Fruit fly (Drosophila melanogaster): ENCODE measurements around the gene bowl.

Gene bowl

DNA sequence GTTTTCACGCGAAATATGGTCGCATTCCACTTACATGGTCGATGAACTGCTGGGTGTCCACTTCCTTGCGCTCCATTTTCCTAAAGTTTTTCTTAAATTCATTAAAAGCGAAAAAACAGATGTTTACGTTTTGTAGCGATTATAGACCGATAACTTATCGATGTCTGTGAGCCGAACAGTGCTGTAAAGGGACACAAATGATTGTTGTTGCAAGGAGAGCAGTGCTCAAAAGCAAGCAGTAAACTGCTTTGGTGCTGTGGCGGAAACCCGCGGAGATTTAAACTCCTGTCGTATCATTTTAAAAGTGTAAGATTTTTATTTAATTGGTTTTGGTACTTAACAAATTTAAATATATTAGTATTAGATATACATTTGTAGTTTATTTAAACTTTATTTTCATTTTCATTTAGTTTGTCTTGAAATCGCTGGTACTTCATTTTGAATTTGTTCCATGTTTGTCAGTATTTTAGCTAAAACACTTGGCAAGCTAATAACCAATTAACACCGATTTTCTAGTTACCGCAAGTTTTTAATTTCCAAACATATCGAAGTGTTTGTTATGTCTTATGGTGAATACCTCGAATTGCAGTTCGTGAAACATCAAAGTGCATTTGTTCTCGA, 41.9 kb downstream of the bowl start, which contains the start of gene CG3407 (continued):
- TF ChIP-seq dysf (GFP tag; IDR thresholded peaks at IDR 0.05) (0 out of 3 replicates have a peak, but pooled peaks have one; percentile 19), gcm2 (GFP tag; optimal IDR thresholded peaks at IDR 0.05) (peak; percentile 28), CG17829 (tag; optimal IDR thresholded peaks at IDR 0.05) (peak; percentile 44), tna (GFP tag; IDR thresholded peaks at IDR 0.05; ENCODE audit: partially characterized antibody) (peak; percentile 57), crol (GFP tag; IDR thresholded peaks at IDR 0.05) (no peak), CG4730 (GFP tag; IDR thresholded peaks at IDR 0.05) (no peak), CG4404 (GFP tag; IDR thresholded peaks at IDR 0.05) (no peak), Lhr (GFP tag; optimal IDR thresholded peaks at IDR 0.05) (peak; percentile 81), CG12219 (GFP tag; optimal IDR thresholded peaks at IDR 0.05) (no peak), Lpt (GFP tag; optimal IDR thresholded peaks at IDR 0.05) (no peak), caup (GFP tag; optimal IDR thresholded peaks at IDR 0.05; ENCODE audit: severe bottlenecking) (no peak), toy (GFP tag; IDR thresholded peaks at IDR 0.05) (no peak), zen2 (GFP tag; IDR thresholded peaks at IDR 0.05; ENCODE audit: partially characterized antibody) (no peak; the same call in 2 of the 3 replicates), Antp (GFP tag; optimal IDR thresholded peaks at IDR 0.05) (peak; percentile 38), pnt (GFP tag; optimal IDR thresholded peaks at IDR 0.05) (peak; percentile 29), kni (GFP tag; optimal IDR thresholded peaks at IDR 0.05) (no peak), CG3407 (GFP tag; optimal IDR thresholded peaks at IDR 0.05) (peak; percentile 34), shn (GFP tag; optimal IDR thresholded peaks at IDR 0.05) (peak; percentile 59), CG12236 (GFP tag; optimal IDR thresholded peaks at IDR 0.05) (no peak), zen (tag; optimal IDR thresholded peaks at IDR 0.05) (peak; percentile 37), cg (GFP tag; optimal IDR thresholded peaks at IDR 0.05) (no peak), CG6683 (GFP tag; optimal IDR thresholded peaks at IDR 0.05) (no peak), Max (GFP tag; optimal IDR thresholded peaks at IDR 0.05) (no peak), CG14050 (GFP tag; IDR thresholded peaks at IDR 0.05) (no peak), chif (GFP tag; optimal IDR thresholded peaks at IDR 0.05) (peak; percentile 51 to 66), hth (optimal IDR thresholded peaks at IDR 0.05) (no peak), HLH3B (GFP tag; IDR thresholded peaks at IDR 0.05) (peak; percentile 36; the same call in 1 of the 2 replicates), phol (tag; optimal IDR thresholded peaks at IDR 0.05) (peak; percentile 48), CG6813 (GFP tag; optimal IDR thresholded peaks at IDR 0.05) (no peak), ase (GFP tag; IDR thresholded peaks at IDR 0.05) (no peak), luna (GFP tag; optimal IDR thresholded peaks at IDR 0.05) (no peak), NK7.1 (GFP tag; optimal IDR thresholded peaks at IDR 0.05) (no peak), CG6854 (GFP tag; optimal IDR thresholded peaks at IDR 0.05) (no peak), CG11695 (GFP tag; IDR thresholded peaks at IDR 0.05) (no peak), CG4424 (GFP tag; optimal IDR thresholded peaks at IDR 0.05) (peak; percentile 24), Nf-YA (GFP tag; IDR thresholded peaks at IDR 0.05) (no peak), gcm (GFP tag; optimal IDR thresholded peaks at IDR 0.05) (no peak), Meics (GFP tag; optimal IDR thresholded peaks at IDR 0.05) (no peak), bowl (GFP tag; IDR thresholded peaks at IDR 0.05) (no peak), CG17802 (tag; optimal IDR thresholded peaks at IDR 0.05) (no peak), CG14860 (GFP tag; IDR thresholded peaks at IDR 0.05; ENCODE audit: partially characterized antibody) (peak; percentile 16; the same call in 1 of the 3 replicates), CrebB (tag; optimal IDR thresholded peaks at IDR 0.05) (no peak), Hsf (GFP tag; optimal IDR thresholded peaks at IDR 0.05) (peak; percentile 43), CG15514 (GFP tag; optimal IDR thresholded peaks at IDR 0.05) (peak; percentile 49), rib (GFP tag; IDR thresholded peaks at IDR 0.05) (no peak), Fer1 (GFP tag; optimal IDR thresholded peaks at IDR 0.05) (no peak), CHES-1-like (GFP tag; optimal IDR thresholded peaks at IDR 0.05) (peak; percentile 83), B-H1 (GFP tag; IDR thresholded peaks at IDR 0.05) (no peak), Taf1 (GFP tag; IDR thresholded peaks at IDR 0.05) (no peak), CG1792 (GFP tag; optimal IDR thresholded peaks at IDR 0.05) (no peak)

Measured in whole organism, embryonic.